Fruit fly (Drosophila melanogaster) whole organism, larva: ENCODE results near the gene Atpalpha.
A peak's percentile ranks its signal among the peaks of the same experiment; 100 is the strongest.

ENCODE experiments used
- noc ChIP-seq: fragments of 200-800 bp; sonication (Bioruptor generic); optimal IDR thresholded peaks from 3 replicates; lab custom pipeline; 2019; ENCODE audit warnings: missing biosample characterization, mild to moderate bottlenecking, missing genetic modification characterization, moderate library complexity

Atpalpha gene

DNA sequence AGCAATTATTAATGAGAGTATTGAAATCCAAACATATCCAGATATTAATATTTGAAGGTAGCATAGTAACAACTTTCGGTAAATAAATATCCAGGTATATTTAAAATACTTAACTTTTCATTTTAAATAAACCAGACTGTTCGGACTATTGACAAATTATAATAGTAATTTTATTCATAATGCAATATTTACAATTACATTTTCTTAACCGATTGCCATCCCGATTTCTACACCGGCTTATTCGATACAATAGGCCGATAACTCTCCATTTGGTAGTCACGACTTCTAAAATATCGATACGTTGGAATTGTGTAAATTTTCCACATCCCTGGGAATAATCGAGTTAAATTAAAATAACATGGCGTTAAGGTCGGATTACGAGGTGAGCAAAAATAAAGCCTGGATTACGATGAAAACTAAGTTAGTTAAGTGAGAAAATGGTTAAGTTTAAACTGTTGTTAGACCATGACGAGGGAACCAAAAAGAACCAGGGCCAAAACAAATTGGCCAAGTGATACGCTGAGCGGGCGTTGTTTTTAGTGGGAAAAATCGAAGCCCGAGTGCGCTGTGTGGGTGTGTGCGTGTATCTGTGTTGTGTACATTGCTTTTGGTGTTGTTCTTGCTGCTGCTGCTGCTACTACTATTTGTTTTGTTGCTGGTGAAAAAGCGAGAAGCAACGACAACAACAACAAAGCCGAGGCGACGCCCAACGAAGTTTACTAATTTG, at the start of gene Atpalpha:
Atpalpha (plus strand) TSS at position 267 of the 727 bp plus-strand sequence.
- TF ChIP-seq noc (tag; lab: Kevin White, UChicago), result no peak

DNA sequence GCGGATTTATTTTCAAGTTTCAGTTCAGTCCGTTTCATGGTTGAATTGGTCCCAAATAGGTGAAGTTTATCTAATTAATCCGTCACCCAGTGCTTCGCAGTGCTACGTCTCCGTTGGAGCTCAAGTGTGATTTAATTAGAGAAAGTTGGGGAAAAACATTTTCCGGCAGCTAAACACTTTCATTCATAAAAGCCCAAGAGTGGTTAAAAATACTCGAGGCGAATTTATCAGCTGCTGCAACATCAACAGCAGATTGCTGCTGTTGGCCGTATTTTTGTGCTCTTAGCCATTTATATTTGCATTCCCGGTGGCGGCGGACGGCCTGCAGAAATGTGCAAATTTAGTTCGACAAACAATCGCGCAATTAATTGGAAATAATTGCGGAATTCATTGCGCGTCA, 46.9 kb upstream of the Atpalpha start, which contains the start of gene Grik:
Grik (plus strand) TSS at position 301 of the 400 bp plus-strand sequence.
- TF ChIP-seq noc (tag; lab: Kevin White, UChicago), result no peak

- TF ChIP-seq noc (tag; lab: Kevin White, UChicago), result no peak
These were observed 43.1 kb upstream of the Atpalpha start, which contains the start of gene TotX for dm6 chr3R:20905418-20905817. TSS of gene TotX (minus strand) at chr3R:20905518.

DNA sequence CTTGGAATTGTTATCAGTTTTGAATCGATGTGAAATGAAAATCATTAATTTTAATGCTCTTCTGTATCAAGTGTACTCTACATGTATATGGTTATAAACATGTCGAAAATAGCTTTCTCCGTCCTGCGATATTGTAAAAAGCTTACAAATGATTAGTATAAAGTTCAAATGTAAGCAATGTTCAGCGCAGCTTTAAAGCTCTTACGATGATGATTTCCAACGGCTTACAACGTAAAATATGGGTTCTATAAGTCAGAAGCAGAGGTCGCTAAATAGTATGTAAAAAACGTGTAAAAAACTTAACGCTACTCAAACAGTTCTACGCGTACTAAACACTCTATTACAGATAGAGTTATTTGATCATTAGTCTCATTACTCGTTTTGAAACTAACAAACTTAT, 39.9 kb upstream of the Atpalpha start:
- TF ChIP-seq noc (tag; lab: Kevin White, UChicago), result no peak

- no peak for TF ChIP-seq noc (tag; lab: Kevin White, UChicago)
These were observed 35.8 kb upstream of the Atpalpha start for dm6 chr3R:20912725-20913124.

DNA sequence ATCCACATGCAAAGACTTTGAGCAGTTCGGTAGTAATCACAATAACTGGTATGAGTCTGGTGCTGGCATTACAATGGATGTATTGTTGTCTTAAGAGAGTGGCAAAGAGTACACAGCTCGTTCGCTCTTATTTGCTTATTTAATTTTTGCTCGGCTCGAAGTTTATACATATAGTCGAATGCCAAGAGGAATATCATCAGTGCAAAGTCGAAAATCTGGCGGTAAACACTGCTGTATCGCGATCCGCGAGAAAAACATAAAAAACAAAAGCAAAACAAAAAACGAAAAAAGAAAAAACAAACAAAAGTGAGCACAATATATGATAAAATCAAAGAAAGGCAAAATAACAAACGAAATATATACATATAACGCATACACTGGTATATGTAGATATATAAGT, 34.4 kb upstream of the Atpalpha start, which contains the start of gene hdly:
hdly (plus strand) TSS at position 194 of the 400 bp plus-strand sequence.
- peak; percentile 70 for TF ChIP-seq noc (tag; lab: Kevin White, UChicago)

- peak; percentile 34 for TF ChIP-seq noc (tag; lab: Kevin White, UChicago)
These were observed 32.7 kb upstream of the Atpalpha start for dm6 chr3R:20915828-20916227.

- TF ChIP-seq noc (tag; lab: Kevin White, UChicago), result no peak
These were observed 3.1 kb upstream of the Atpalpha start, which contains the start of gene CG31191 for dm6 chr3R:20945463-20945862. TSS of gene CG31191 (minus strand) at chr3R:20945530.

dm6 chr3R:20946774-20947173, 1.7 kb upstream of the Atpalpha start:
- no peak for TF ChIP-seq noc (tag; lab: Kevin White, UChicago)

- TF ChIP-seq noc (tag; lab: Kevin White, UChicago), result no peak
These were observed 515 bp upstream of the Atpalpha start for dm6 chr3R:20947991-20948407.

DNA sequence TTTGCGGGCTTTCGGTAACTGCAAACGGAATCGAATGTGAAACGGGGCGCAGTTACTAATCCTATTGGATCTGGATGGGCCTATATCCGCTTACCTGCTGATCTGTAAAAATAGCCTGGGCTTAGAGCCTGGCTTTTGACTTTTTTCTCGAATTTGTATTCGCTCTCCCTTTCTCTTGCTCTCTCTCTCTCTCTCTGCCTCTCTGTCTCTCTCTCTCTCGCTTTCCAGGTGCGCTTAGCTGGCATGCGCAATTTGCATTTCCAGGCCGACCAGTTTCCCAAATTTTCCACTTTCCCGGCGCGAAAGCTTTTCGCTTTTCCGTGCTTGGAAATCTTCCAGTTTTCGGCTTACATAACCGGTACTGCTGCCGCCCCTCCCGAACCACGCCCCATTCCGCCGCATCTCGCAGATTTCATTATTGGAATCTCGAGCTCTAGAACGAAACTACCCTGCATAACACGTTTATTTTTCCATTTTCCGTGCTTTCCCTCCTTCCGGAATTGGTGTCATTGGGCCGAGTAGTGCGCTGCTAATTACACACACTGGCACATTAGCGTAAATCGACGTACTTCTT, 748 bp downstream of the Atpalpha start:
- no peak for TF ChIP-seq noc (tag; lab: Kevin White, UChicago)

DNA sequence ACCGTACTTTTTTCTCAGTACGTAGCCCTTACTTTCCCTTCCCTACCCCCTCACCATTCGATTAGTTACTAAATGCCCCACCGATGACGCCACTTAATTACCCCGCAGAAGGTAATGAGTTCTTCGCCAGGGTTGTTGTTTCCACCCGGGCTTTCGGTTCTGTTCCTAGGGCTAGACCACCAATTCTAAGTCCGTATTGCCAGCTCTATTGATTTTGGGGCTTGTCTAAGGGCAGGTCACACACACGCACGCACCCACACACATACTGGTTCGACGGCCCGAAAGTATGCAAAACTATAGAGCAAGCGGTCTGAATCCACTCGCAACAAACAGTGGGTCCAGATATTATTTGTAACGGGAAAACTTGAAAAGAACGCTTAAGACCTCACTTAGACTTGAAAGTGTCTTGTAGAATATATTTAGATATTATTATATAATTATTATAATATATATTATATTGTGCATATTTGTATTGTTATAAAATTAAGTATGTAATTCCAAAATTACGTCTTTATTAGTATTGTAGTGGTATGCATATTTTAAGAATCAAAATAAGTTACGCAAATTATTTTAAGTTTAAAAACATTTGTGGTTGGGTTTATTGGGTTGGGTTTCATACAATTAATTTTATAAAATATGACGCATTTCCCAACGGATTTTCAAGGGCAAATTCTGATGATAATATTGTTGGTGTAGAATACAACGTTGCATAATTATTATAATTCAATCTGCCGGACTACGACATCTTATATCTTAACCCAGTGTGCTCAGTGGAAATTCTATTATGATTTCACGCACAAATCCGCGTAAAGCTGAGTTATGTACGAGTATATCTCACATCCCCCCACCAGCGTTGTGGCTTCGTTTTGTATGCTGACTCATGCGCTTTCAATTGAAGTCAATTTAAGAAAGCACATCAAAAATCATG, 1.5 kb downstream of the Atpalpha start:
- TF ChIP-seq noc (tag; lab: Kevin White, UChicago), result no peak

DNA sequence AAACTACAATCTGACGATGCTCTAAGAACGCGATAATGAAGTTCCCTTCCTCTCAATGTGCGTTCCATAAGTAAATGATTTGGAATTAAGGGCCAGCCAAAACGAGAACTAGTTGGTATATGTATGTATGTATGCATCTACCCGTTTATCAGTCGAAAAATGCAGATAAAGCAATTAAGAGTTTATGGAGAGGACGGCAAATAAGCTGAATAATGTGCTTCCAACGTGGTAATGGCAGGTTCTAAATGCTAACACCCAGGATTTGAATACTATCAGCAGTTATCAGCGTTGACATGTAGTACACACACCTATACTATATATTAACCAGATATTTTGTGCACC, 2.1 kb downstream of the Atpalpha start:
- no peak for TF ChIP-seq noc (tag; lab: Kevin White, UChicago)

DNA sequence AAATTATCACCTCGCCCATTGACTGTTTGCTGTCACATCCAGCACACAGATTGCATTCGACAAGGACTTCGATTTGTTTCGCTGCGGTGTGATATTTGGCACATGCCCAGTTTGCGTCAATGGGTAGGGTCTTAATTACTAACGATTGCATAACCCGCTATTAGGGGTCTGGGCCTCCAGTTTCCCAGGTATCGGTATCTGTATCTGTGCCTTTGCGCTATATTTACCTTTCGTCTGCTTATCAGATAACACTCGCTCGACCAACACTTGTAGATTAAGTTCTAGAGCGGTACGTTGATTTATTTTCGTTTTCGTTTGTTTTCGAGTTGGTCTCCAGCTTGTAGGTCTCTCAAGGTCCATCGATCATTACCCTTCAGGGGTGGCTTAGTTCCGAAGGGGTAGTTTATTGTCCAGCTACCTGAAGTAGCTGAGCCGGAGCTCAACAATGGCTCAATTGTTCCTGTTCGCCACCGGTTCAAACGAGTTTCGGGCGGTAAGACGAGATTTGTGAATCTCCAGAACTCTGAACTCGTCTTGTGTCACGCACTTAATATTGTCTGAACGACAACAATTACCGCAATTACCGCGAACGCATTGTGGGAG, 2.9 kb downstream of the Atpalpha start:
- TF ChIP-seq noc (tag; lab: Kevin White, UChicago), result no peak

- no peak for TF ChIP-seq noc (tag; lab: Kevin White, UChicago)
These were observed 4.0 kb downstream of the Atpalpha start for dm6 chr3R:20952423-20953013.
